Worm (Caenorhabditis elegans): ENCODE data around the gene R05F9.7.

The R05F9.7 gene

ce11 chrII:4904277-4904676 lies 18.2 kb downstream of the R05F9.7 start (continued):
- peak; percentile 44 for TF ChIP-seq F49E8.2 (tag; optimal IDR thresholded peaks at IDR 0.05; ENCODE audit: insufficient read depth)
- no peak for TF ChIP-seq C17E4.6 (GFP tag; IDR thresholded peaks at IDR 0.05)
- 0 out of 2 replicates have a peak, but pooled peaks have one; percentile 60 for TF ChIP-seq Y95B8A.8 (GFP tag; IDR thresholded peaks at IDR 0.05)
- peak; percentile 70 for TF ChIP-seq mcd-1 (GFP tag; IDR thresholded peaks at IDR 0.05)
- TF ChIP-seq madf-6 (GFP tag; IDR thresholded peaks at IDR 0.05): peak; percentile 82
- no peak for TF ChIP-seq ceh-79 (tag; optimal IDR thresholded peaks at IDR 0.05)
- peak; percentile 58 for TF ChIP-seq snpc-1.3 (tag; optimal IDR thresholded peaks at IDR 0.05; ENCODE audit: insufficient read depth)
- TF ChIP-seq F23B12.7 (tag; optimal IDR thresholded peaks at IDR 0.05; ENCODE audit: insufficient read depth): peak; percentile 80
- TF ChIP-seq chd-7 (tag; optimal IDR thresholded peaks at IDR 0.05): peak; percentile 9
- TF ChIP-seq nhr-120 (GFP tag; IDR thresholded peaks at IDR 0.05): no peak
- peak; percentile 29 for TF ChIP-seq unc-62 (GFP tag; optimal IDR thresholded peaks at IDR 0.05)
- no peak for TF ChIP-seq B0035.1 (tag; optimal IDR thresholded peaks at IDR 0.05)
- TF ChIP-seq rcor-1 (GFP tag; IDR thresholded peaks at IDR 0.05): peak; percentile 61
- TF ChIP-seq sptf-2 (GFP tag; optimal IDR thresholded peaks at IDR 0.05): no peak
- no peak; the same call in 1 of the 2 replicates for TF ChIP-seq B0336.3 (GFP tag; IDR thresholded peaks at IDR 0.05)
- no peak for TF ChIP-seq ets-4 (GFP tag; optimal IDR thresholded peaks at IDR 0.05)
- peak; percentile 64 for TF ChIP-seq ekl-4 (GFP tag; IDR thresholded peaks at IDR 0.05)
- TF ChIP-seq rpc-1 (optimal IDR thresholded peaks at IDR 0.05): peak; percentile 36
- TF ChIP-seq rpc-1 (tag; optimal IDR thresholded peaks at IDR 0.05): no peak
- TF ChIP-seq dox-1 (GFP tag; IDR thresholded peaks at IDR 0.05): peak; percentile 73
- TF ChIP-seq egl-18 (GFP tag; IDR thresholded peaks at IDR 0.05): no peak
- no peak for TF ChIP-seq mel-28 (tag; optimal IDR thresholded peaks at IDR 0.05; ENCODE audit: borderline replicate concordance)
- TF ChIP-seq nhr-80 (tag; optimal IDR thresholded peaks at IDR 0.05): peak; percentile 15
- peak; percentile 62 for TF ChIP-seq tbp1 (GFP tag; optimal IDR thresholded peaks at IDR 0.05)
- TF ChIP-seq dpl-1 (GFP tag; optimal IDR thresholded peaks at IDR 0.05): peak; percentile 31
- TF ChIP-seq madf-8 (GFP tag; conservative IDR thresholded peaks at IDR 0.05): peak; percentile 47; the same call in 1 of the 2 replicates
- TF ChIP-seq die-1 (tag; optimal IDR thresholded peaks at IDR 0.05): no peak
- TF ChIP-seq lin-35 (GFP tag; optimal IDR thresholded peaks at IDR 0.05): peak in 1 of 3 experiments; percentile 68
- TF ChIP-seq pha-4 (tag; optimal IDR thresholded peaks at IDR 0.05): peak; percentile 37
- peak; percentile 60 for TF ChIP-seq snpc-3.4 (tag; optimal IDR thresholded peaks at IDR 0.05)
- no peak for TF ChIP-seq sea-2 (GFP tag; IDR thresholded peaks at IDR 0.05)
- TF ChIP-seq ceh-40 (GFP tag; IDR thresholded peaks at IDR 0.05): no peak
- no peak for TF ChIP-seq nfya-1 (tag; optimal IDR thresholded peaks at IDR 0.05; ENCODE audit: borderline replicate concordance, insufficient read depth)
- 0 out of 2 replicates have a peak, but pooled peaks have one; percentile 10 for TF ChIP-seq lir-1 (GFP tag; conservative IDR thresholded peaks at IDR 0.05)
- no peak for TF ChIP-seq athp-1 (tag; optimal IDR thresholded peaks at IDR 0.05)
- TF ChIP-seq lsy-27 (tag; optimal IDR thresholded peaks at IDR 0.05; ENCODE audit: borderline replicate concordance, insufficient read depth): peak; percentile 60
- no peak for TF ChIP-seq K11D2.4 (GFP tag; IDR thresholded peaks at IDR 0.05)
- peak; percentile 58 for TF ChIP-seq ZK185.1 (tag; optimal IDR thresholded peaks at IDR 0.05; ENCODE audit: poor library complexity, severe bottlenecking)
- TF ChIP-seq madf-10 (tag; optimal IDR thresholded peaks at IDR 0.05): peak; percentile 40
- no peak for TF ChIP-seq F37B4.10 (GFP tag; IDR thresholded peaks at IDR 0.05)
- TF ChIP-seq ztf-18 (tag; optimal IDR thresholded peaks at IDR 0.05): peak; percentile 17
- no peak for TF ChIP-seq unc-130 (GFP tag; optimal IDR thresholded peaks at IDR 0.05)
- no peak for TF ChIP-seq ama-1 (optimal IDR thresholded peaks at IDR 0.05)
- TF ChIP-seq ama-1 (GFP tag; optimal IDR thresholded peaks at IDR 0.05): no peak
- TF ChIP-seq pbrm-1 (GFP tag; IDR thresholded peaks at IDR 0.05): peak; percentile 67; the same call in 1 of the 2 replicates
- TF ChIP-seq attf-5 (GFP tag; optimal IDR thresholded peaks at IDR 0.05): peak; percentile 40
- TF ChIP-seq zfh-2 (GFP tag; conservative IDR thresholded peaks at IDR 0.05): no peak; the same call in 1 of the 2 replicates
- TF ChIP-seq let-526 (GFP tag; IDR thresholded peaks at IDR 0.05): peak; percentile 32; the same call in 1 of the 2 replicates
- no peak for TF ChIP-seq F10E7.11 (tag; optimal IDR thresholded peaks at IDR 0.05)

Data from whole organism, young adult.